Fruit fly (Drosophila melanogaster) whole organism, prepupa: ENCODE measurements around the gene CG11811.
A peak's percentile ranks its signal among the peaks of the same experiment; 100 is the strongest.

Experiments
- Blimp-1 ChIP-seq: fragments of 200-800 bp; sonication (Bioruptor generic); optimal IDR thresholded peaks from 3 replicates; lab custom pipeline; 2017; ENCODE audit warnings: missing biosample characterization, missing genetic modification characterization, mild to moderate bottlenecking, moderate library complexity, missing genetic modification reagents
- CG10631 ChIP-seq: fragments of 200-800 bp; sonication (Bioruptor generic); optimal IDR thresholded peaks from 2 replicates; lab custom pipeline; 2016; ENCODE audit warnings: missing biosample characterization, missing genetic modification characterization
- CG10669 ChIP-seq: fragments of 200-800 bp; sonication (Bioruptor generic); optimal IDR thresholded peaks from 3 replicates; lab custom pipeline; 2018; ENCODE audit warnings: missing biosample characterization, mild to moderate bottlenecking, missing genetic modification characterization, moderate library complexity
- CG11902 ChIP-seq: fragments of 200-800 bp; sonication (Bioruptor generic); optimal IDR thresholded peaks from 3 replicates; lab custom pipeline; 2016; ENCODE audit warnings: missing biosample characterization, missing genetic modification characterization
- CG15336 ChIP-seq: fragments of 200-800 bp; sonication (Bioruptor generic); IDR thresholded peaks from 2 replicates; pipeline ENCODE4 v1.3.6; 2022; ENCODE audit warnings: missing biosample characterization, missing genetic modification characterization
- CG1621 ChIP-seq: fragments of 200-800 bp; sonication (Bioruptor generic); optimal IDR thresholded peaks from 3 replicates; lab custom pipeline; 2018; ENCODE audit warnings: missing biosample characterization, mild to moderate bottlenecking, missing genetic modification characterization
- CG3032 ChIP-seq: fragments of 200-800 bp; optimal IDR thresholded peaks from 2 replicates; lab custom pipeline; 2019; ENCODE audit warnings: missing biosample characterization, mild to moderate bottlenecking, missing genetic modification characterization, moderate library complexity
- CG31627 ChIP-seq: fragments of 200-800 bp; sonication (Bioruptor generic); optimal IDR thresholded peaks from 3 replicates; lab custom pipeline; 2016; ENCODE audit warnings: missing biosample characterization, missing genetic modification characterization
- CG32006 ChIP-seq: fragments of 200-800 bp; sonication (Bioruptor generic); optimal IDR thresholded peaks from 3 replicates; lab custom pipeline; 2017; ENCODE audit warnings: missing biosample characterization, mild to moderate bottlenecking, missing genetic modification characterization
- CG34406 ChIP-seq: fragments of 200-800 bp; sonication (Bioruptor generic); optimal IDR thresholded peaks from 3 replicates; lab custom pipeline; 2016; ENCODE audit warnings: missing biosample characterization, missing genetic modification characterization
- CG3919 ChIP-seq: fragments of 200-800 bp; sonication (Bioruptor generic); optimal IDR thresholded peaks from 3 replicates; lab custom pipeline; 2016; ENCODE audit warnings: missing biosample characterization, missing genetic modification characterization
- CG6163 ChIP-seq: fragments of 200-800 bp; sonication (Bioruptor generic); IDR thresholded peaks from 3 replicates; pipeline ENCODE4 v1.3.6; 2022; ENCODE audit warnings: missing biosample characterization, missing genetic modification characterization
- CG6792 ChIP-seq: fragments of 200-800 bp; sonication (Bioruptor generic); optimal IDR thresholded peaks from 3 replicates; lab custom pipeline; 2016; ENCODE audit warnings: missing biosample characterization, missing genetic modification characterization
- CG6808 ChIP-seq: fragments of 200-800 bp; sonication (Bioruptor generic); optimal IDR thresholded peaks from 3 replicates; lab custom pipeline; 2017; ENCODE audit warnings: missing biosample characterization, missing genetic modification characterization, mild to moderate bottlenecking, moderate library complexity, missing genetic modification reagents
- CG6854 ChIP-seq: fragments of 200-800 bp; sonication (Bioruptor generic); optimal IDR thresholded peaks from 2 replicates; lab custom pipeline; 2017; ENCODE audit warnings: missing biosample characterization, mild to moderate bottlenecking, missing genetic modification characterization
- CG7368 ChIP-seq: fragments of 200-800 bp; sonication (Bioruptor generic); optimal IDR thresholded peaks from 3 replicates; lab custom pipeline; 2016; ENCODE audit warnings: missing biosample characterization, missing genetic modification characterization
- CG8119 ChIP-seq: fragments of 200-800 bp; sonication (Bioruptor generic); IDR thresholded peaks from 3 replicates; pipeline ENCODE4 v1.3.6; 2022; ENCODE audit warnings: missing biosample characterization, missing genetic modification characterization
- CG8632 ChIP-seq: fragments of 200-800 bp; sonication (Bioruptor generic); optimal IDR thresholded peaks from 3 replicates; lab custom pipeline; 2016; ENCODE audit warnings: missing biosample characterization, missing genetic modification characterization
- CG9139 ChIP-seq: fragments of 200-800 bp; sonication (Bioruptor generic); optimal IDR thresholded peaks from 3 replicates; lab custom pipeline; 2017; ENCODE audit warnings: missing biosample characterization, mild to moderate bottlenecking, missing genetic modification characterization
- Eip75B ChIP-seq: fragments of 200-800 bp; sonication (Bioruptor generic); optimal IDR thresholded peaks from 3 replicates; lab custom pipeline; 2016; ENCODE audit warnings: missing biosample characterization, missing genetic modification characterization
- Eip78C ChIP-seq: fragments of 200-800 bp; sonication (Bioruptor generic); peaks from one replicate; lab custom pipeline; 2016; ENCODE audit warnings: missing biosample characterization, missing genetic modification characterization
- Eip93F ChIP-seq: fragments of 200-800 bp; sonication (Bioruptor generic); optimal IDR thresholded peaks from 2 replicates; lab custom pipeline; 2016; ENCODE audit warnings: missing biosample characterization, mild to moderate bottlenecking, missing genetic modification characterization
- Ets21C ChIP-seq: fragments of 200-800 bp; sonication (Bioruptor generic); optimal IDR thresholded peaks from 3 replicates; lab custom pipeline; 2016; ENCODE audit warnings: missing biosample characterization, missing genetic modification characterization
- Gug ChIP-seq: fragments of 200-800 bp; sonication (Bioruptor generic); IDR thresholded peaks from 2 replicates; pipeline ENCODE4 v1.3.6; 2022; ENCODE audit warnings: missing biosample characterization, missing genetic modification characterization
- Lpt ChIP-seq: fragments of 200-800 bp; sonication (Bioruptor generic); optimal IDR thresholded peaks from 3 replicates; lab custom pipeline; 2016; ENCODE audit warnings: missing biosample characterization, missing genetic modification characterization
- Met ChIP-seq: fragments of 200-800 bp; sonication (Bioruptor generic); optimal IDR thresholded peaks from 3 replicates; lab custom pipeline; 2016; ENCODE audit warnings: missing biosample characterization, missing genetic modification characterization
- Smox ChIP-seq: fragments of 200-800 bp; sonication (Bioruptor generic); optimal IDR thresholded peaks from 3 replicates; lab custom pipeline; 2016; ENCODE audit warnings: missing biosample characterization, missing genetic modification characterization
- Sox102F ChIP-seq: fragments of 200-800 bp; sonication (Bioruptor generic); optimal IDR thresholded peaks from 2 replicates; lab custom pipeline; 2016; ENCODE audit warnings: missing biosample characterization, mild to moderate bottlenecking, missing genetic modification characterization
- Sox15 ChIP-seq: fragments of 200-800 bp; sonication (Bioruptor generic); optimal IDR thresholded peaks from 3 replicates; lab custom pipeline; 2016; ENCODE audit warnings: missing biosample characterization, missing genetic modification characterization
- achi ChIP-seq: fragments of 200-800 bp; sonication (Bioruptor generic); optimal IDR thresholded peaks from 3 replicates; lab custom pipeline; 2016; ENCODE audit warnings: missing biosample characterization, missing genetic modification characterization
- acj6 ChIP-seq: fragments of 200-800 bp; sonication (Bioruptor generic); optimal IDR thresholded peaks from 3 replicates; lab custom pipeline; 2016; ENCODE audit warnings: missing biosample characterization, missing genetic modification characterization
- cyc ChIP-seq: fragments of 200-800 bp; sonication (Bioruptor generic); optimal IDR thresholded peaks from 3 replicates; lab custom pipeline; 2016; ENCODE audit warnings: missing biosample characterization, missing genetic modification characterization
- dac ChIP-seq: fragments of 200-800 bp; sonication (Bioruptor generic); optimal IDR thresholded peaks from 2 replicates; lab custom pipeline; 2017; ENCODE audit warnings: missing biosample characterization, mild to moderate bottlenecking, missing genetic modification characterization
- dsx ChIP-seq: fragments of 200-800 bp; optimal IDR thresholded peaks from 3 replicates; lab custom pipeline; 2019; ENCODE audit warnings: missing biosample characterization, mild to moderate bottlenecking, missing genetic modification characterization, moderate library complexity; ENCODE audit not compliant: poor library complexity, severe bottlenecking
- eg ChIP-seq: fragments of 200-800 bp; sonication (Bioruptor generic); IDR thresholded peaks from 3 replicates; pipeline ENCODE4 v1.3.6; 2022; ENCODE audit warnings: missing biosample characterization, missing genetic modification characterization
- esn ChIP-seq: fragments of 200-800 bp; sonication (Bioruptor generic); optimal IDR thresholded peaks from 2 replicates; lab custom pipeline; 2016; ENCODE audit warnings: missing biosample characterization, mild to moderate bottlenecking, missing genetic modification characterization, moderate library complexity
- fd85E ChIP-seq: fragments of 200-800 bp; sonication (Bioruptor generic); optimal IDR thresholded peaks from 3 replicates; lab custom pipeline; 2016; ENCODE audit warnings: missing biosample characterization, missing genetic modification characterization
- pdm3 ChIP-seq: fragments of 200-800 bp; sonication (Bioruptor generic); optimal IDR thresholded peaks from 3 replicates; lab custom pipeline; 2016; ENCODE audit warnings: missing biosample characterization, missing genetic modification characterization
- salr ChIP-seq, 2 experiments: fragments of 200-800 bp; sonication (Bioruptor generic); optimal IDR thresholded peaks; 3 replicates each; lab custom pipeline; 2016 to 2018; ENCODE audit warnings: missing biosample characterization in 2 of 2, missing genetic modification characterization in 2 of 2, mild to moderate bottlenecking in 1 of 2
- ss ChIP-seq, 2 experiments: fragments of 200-800 bp; sonication (Bioruptor generic); optimal IDR thresholded peaks; 2 replicates in 1 of 2; 3 replicates in 1 of 2; lab custom pipeline; 2017 to 2018; ENCODE audit warnings: mild to moderate bottlenecking in 2 of 2, missing biosample characterization in 2 of 2, missing genetic modification characterization in 2 of 2, moderate library complexity in 1 of 2
- svp ChIP-seq: fragments of 200-800 bp; sonication (Bioruptor generic); peaks from one replicate; lab custom pipeline; 2016; ENCODE audit warnings: missing biosample characterization, missing genetic modification characterization
- topi ChIP-seq: fragments of 200-800 bp; sonication (Bioruptor generic); optimal IDR thresholded peaks from 3 replicates; lab custom pipeline; 2016; ENCODE audit warnings: missing biosample characterization, missing genetic modification characterization
- vri ChIP-seq: fragments of 200-800 bp; sonication (Bioruptor generic); optimal IDR thresholded peaks from 3 replicates; lab custom pipeline; 2016; ENCODE audit warnings: missing biosample characterization, mild to moderate bottlenecking, missing genetic modification characterization

The CG11811 gene

DNA sequence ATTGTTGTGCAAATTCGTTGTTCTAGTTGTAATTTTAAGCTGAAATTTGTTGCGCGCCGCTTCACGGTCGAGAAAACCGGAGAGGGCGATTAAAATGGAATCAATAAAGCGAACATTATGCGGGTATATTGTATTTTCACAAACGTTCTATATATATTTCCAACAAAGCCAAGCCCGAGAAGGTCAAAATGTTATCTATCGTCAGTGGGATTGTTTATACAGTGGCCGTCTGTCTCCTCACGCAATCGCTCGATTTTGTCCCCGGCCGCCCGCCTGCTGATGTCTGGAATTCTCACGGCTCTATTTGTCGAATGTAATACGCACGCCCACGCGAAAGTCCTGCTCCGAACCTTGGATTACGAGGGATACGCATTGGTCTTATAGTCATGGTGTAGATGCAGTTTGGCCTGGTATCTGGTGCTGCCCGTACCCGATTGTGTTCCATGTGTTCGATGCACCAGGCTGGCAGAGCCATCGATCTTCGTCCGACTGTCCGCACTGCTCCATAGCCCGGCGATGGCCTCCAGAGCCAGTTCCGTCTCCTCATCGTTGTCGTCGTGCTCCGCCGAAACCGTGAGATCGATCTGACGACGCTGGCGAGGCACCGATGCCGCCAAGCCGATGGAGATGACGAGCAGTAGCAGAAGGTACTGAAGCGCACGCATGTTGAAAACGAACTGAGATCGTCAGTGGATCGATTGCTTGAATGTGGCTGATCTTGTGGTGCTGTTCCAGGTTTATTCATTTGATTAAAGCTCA is 1.8 kb downstream of the CG11811 start, which contains the start of gene CG33493:
TSS of gene CG33493 (minus strand) at position 709 of the 759 bp plus-strand sequence.
- no peak for TF ChIP-seq dac (GFP tag; lab: Kevin White, UChicago)
- TF ChIP-seq svp (GFP tag; lab: Kevin White, UChicago): peak; percentile 92

DNA sequence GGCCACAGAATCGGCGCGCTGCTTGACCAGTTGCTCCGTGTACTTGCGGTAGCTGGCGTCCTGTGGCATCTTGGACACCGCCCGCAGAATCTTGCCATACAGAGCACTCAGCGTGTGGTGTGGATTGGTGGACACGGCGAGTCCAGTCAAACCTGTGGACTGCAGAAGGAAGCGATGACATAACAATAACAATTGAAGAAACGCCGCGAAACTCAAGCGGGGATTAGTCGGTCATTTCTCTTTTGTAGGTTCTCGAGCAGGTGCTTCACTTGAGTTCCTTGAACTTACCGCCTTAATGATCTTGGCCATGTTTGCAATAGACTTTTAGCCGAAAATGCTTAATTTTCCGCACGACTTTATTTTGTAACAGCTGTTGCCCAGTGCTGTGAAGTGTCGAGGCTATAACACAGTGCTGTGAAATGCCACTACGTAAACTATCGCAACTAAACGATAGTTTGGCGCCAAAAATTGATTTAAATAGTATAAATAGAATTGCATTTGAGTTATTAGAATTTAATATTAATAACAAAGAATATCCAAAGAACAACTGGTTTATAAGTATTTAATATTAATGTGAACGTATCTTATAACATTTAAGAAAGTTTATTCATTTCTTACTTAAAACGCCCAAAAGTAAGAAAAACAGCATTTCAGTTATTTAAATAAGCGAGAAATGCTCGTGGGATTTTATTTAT is 3.0 kb downstream of the CG11811 start, which contains the start of gene ND-13B:
TSS of gene ND-13B (minus strand) at position 400 of the 695 bp plus-strand sequence.
- TF ChIP-seq CG3919 (GFP tag; lab: Kevin White, UChicago) (peak; percentile 64), cyc (GFP tag; lab: Kevin White, UChicago) (peak; percentile 46), CG32006 (GFP tag; lab: Kevin White, UChicago) (no peak), vri (GFP tag; lab: Kevin White, UChicago) (peak; percentile 84), CG7368 (no peak), CG10669 (GFP tag; lab: Kevin White, UChicago) (no peak), CG9139 (no peak), topi (peak; percentile 42), Eip78C (peak; percentile 45), Lpt (no peak), svp (GFP tag; lab: Kevin White, UChicago) (peak; percentile 19), Eip75B (GFP tag; lab: Kevin White, UChicago) (no peak), esn (GFP tag; lab: Kevin White, UChicago) (peak; percentile 33), Blimp-1 (GFP tag; lab: Kevin White, UChicago) (no peak), CG31627 (peak; percentile 7)

dm6 chr3L:10696635-10697412 is 6.0 kb downstream of the CG11811 start, which contains the start of gene NijA:
Gene NijA (minus strand): TSS chr3L:10696877.
- TF ChIP-seq topi: no peak
- peak; percentile 24 for TF ChIP-seq Smox
- peak; percentile 40; the same call in 1 of the 3 replicates for TF ChIP-seq CG6163 (GFP tag; lab: Robert Waterston, UW)
- TF ChIP-seq CG1621 (tag; lab: Kevin White, UChicago): no peak
- peak; percentile 14 for TF ChIP-seq pdm3
- TF ChIP-seq Sox15 (GFP tag; lab: Kevin White, UChicago): no peak
- TF ChIP-seq CG3032: peak; percentile 89
- TF ChIP-seq ss (GFP tag; optimal IDR thresholded peaks at IDR 0.05; lab: Kevin White, UChicago): peak; percentile 28 to 56
- TF ChIP-seq CG6854: peak; percentile 10
- TF ChIP-seq fd85E: no peak
- peak; percentile 23 for TF ChIP-seq Eip75B (GFP tag; lab: Kevin White, UChicago)
- TF ChIP-seq Eip93F (GFP tag; lab: Kevin White, UChicago): peak; percentile 20
- peak; percentile 53 for TF ChIP-seq acj6 (GFP tag; lab: Kevin White, UChicago)
- TF ChIP-seq vri (GFP tag; lab: Kevin White, UChicago): peak; percentile 35
- peak; percentile 3 for TF ChIP-seq CG10669 (GFP tag; lab: Kevin White, UChicago)
- TF ChIP-seq dsx (GFP tag; lab: Kevin White, UChicago): peak; percentile 88
- peak; percentile 74 for TF ChIP-seq CG34406 (GFP tag; lab: Kevin White, UChicago)
- no peak for TF ChIP-seq Ets21C (GFP tag; lab: Kevin White, UChicago)
- TF ChIP-seq CG6808 (GFP tag; lab: Kevin White, UChicago): no peak
- peak; percentile 69 for TF ChIP-seq CG15336 (GFP tag; lab: Robert Waterston, UW)
- TF ChIP-seq Met (GFP tag; lab: Kevin White, UChicago): peak; percentile 45
- TF ChIP-seq eg (GFP tag; lab: Robert Waterston, UW): peak; percentile 63; the same call in 1 of the 3 replicates
- peak; percentile 25; the same call in 1 of the 2 replicates for TF ChIP-seq Gug (GFP tag; lab: Robert Waterston, UW)
- no peak for TF ChIP-seq Sox102F (GFP tag; lab: Kevin White, UChicago)
- peak; percentile 62 for TF ChIP-seq achi
- TF ChIP-seq salr (GFP tag; optimal IDR thresholded peaks at IDR 0.05; lab: Kevin White, UChicago): peak in 1 of 2 experiments; percentile 83
- peak; percentile 59 for TF ChIP-seq svp (GFP tag; lab: Kevin White, UChicago)
- TF ChIP-seq CG10631 (GFP tag; lab: Kevin White, UChicago): peak; percentile 89
- peak; percentile 81 for TF ChIP-seq CG8119 (GFP tag; lab: Robert Waterston, UW)
- TF ChIP-seq CG11902 (GFP tag; lab: Kevin White, UChicago): no peak
- peak; percentile 72 for TF ChIP-seq Lpt
- TF ChIP-seq CG8632 (GFP tag; lab: Kevin White, UChicago): peak; percentile 73
- TF ChIP-seq CG6792 (GFP tag; lab: Kevin White, UChicago): peak; percentile 66
